Fruit fly (Drosophila melanogaster): ENCODE data around the gene CG34057.

- TF ChIP-seq h (optimal IDR thresholded peaks at IDR 0.05) (no peak), psq (optimal IDR thresholded peaks at IDR 0.05) (no peak), insv (optimal IDR thresholded peaks at IDR 0.05) (no peak), ttk (optimal IDR thresholded peaks at IDR 0.05) (no peak), Myc (optimal IDR thresholded peaks at IDR 0.05) (no peak), Sin3A (optimal IDR thresholded peaks at IDR 0.05) (no peak)
These were observed 2.1 kb downstream of the CG34057 start for dm6 chr3L:899304-899703.

Data from Kc167 (cell line).